Worm (Caenorhabditis elegans) whole organism, L3 larva: ENCODE data around the gene R186.8.

ENCODE experiments used
- R02D3.7 ChIP-seq: fragments of 150-350 bp; optimal IDR thresholded peaks from 2 replicates; lab custom pipeline; 2014; ENCODE audit warnings: missing biosample characterization, missing genetic modification characterization
- ceh-16 ChIP-seq: sonication (generic microtip); optimal IDR thresholded peaks from 2 replicates; lab custom pipeline; 2017; ENCODE audit warnings: missing biosample characterization, missing genetic modification characterization
- ceh-82 ChIP-seq: fragments of 150-350 bp; optimal IDR thresholded peaks from 2 replicates; lab custom pipeline; 2014; ENCODE audit warnings: missing biosample characterization, missing genetic modification characterization
- elt-2 ChIP-seq: sonication (generic microtip); optimal IDR thresholded peaks from 2 replicates; lab custom pipeline; 2016; ENCODE audit warnings: missing genetic modification reagents, mild to moderate bottlenecking, missing genetic modification characterization, missing compliant biosample characterization
- fkh-10 ChIP-seq: sonication (generic microtip); optimal IDR thresholded peaks from 2 replicates; lab custom pipeline; 2017; ENCODE audit warnings: missing biosample characterization, missing genetic modification reagents, missing genetic modification characterization
- fos-1 ChIP-seq: fragments of 150-350 bp; optimal IDR thresholded peaks from 2 replicates; lab custom pipeline; 2014; ENCODE audit warnings: missing biosample characterization, missing genetic modification characterization
- jun-1 ChIP-seq: fragments of 150-350 bp; optimal IDR thresholded peaks from 2 replicates; lab custom pipeline; 2014; ENCODE audit warnings: missing biosample characterization, missing genetic modification reagents, missing genetic modification characterization
- nhr-28 ChIP-seq: fragments of 150-350 bp; optimal IDR thresholded peaks from 2 replicates; lab custom pipeline; 2014; ENCODE audit warnings: missing biosample characterization, missing genetic modification characterization
- pha-4 ChIP-seq: fragments of 150-350 bp; optimal IDR thresholded peaks from 2 replicates; lab custom pipeline; 2014; ENCODE audit warnings: missing biosample characterization, missing genetic modification reagents, missing genetic modification characterization
- pqm-1 ChIP-seq: fragments of 150-350 bp; optimal IDR thresholded peaks from 2 replicates; lab custom pipeline; 2017; ENCODE audit warnings: missing biosample characterization, missing genetic modification characterization, inconsistent platforms
- snpc-4 ChIP-seq: fragments of 150-350 bp; optimal IDR thresholded peaks from 2 replicates; lab custom pipeline; 2014; ENCODE audit warnings: missing biosample characterization, missing genetic modification characterization
- unc-62 ChIP-seq: fragments of 150-350 bp; sonication (generic microtip); optimal IDR thresholded peaks from 4 replicates; lab custom pipeline; 2014; ENCODE audit warnings: missing biosample characterization, missing genetic modification reagents, missing genetic modification characterization

- TF ChIP-seq fkh-10 (no peak), R02D3.7 (no peak), pha-4 (tag; lab: Kevin White, UChicago) (no peak), pqm-1 (peak; percentile 90), nhr-28 (no peak), fos-1 (no peak), ceh-16 (tag; lab: Kevin White, UChicago) (no peak), ceh-82 (tag; lab: Kevin White, UChicago) (no peak), unc-62 (GFP tag; lab: Kevin White, UChicago) (no peak), jun-1 (tag; lab: Kevin White, UChicago) (no peak), elt-2 (tag; lab: Kevin White, UChicago) (peak; percentile 91), snpc-4 (tag; lab: Kevin White, UChicago) (no peak)
Observed at ce11 chrV:12937098-12937497, 30.7 kb downstream of the R186.8 start, which contains the start of gene T16G1.6.
